Worm (Caenorhabditis elegans) whole organism, L2 larva: ENCODE measurements around the gene C31E10.11.

ENCODE experiments used
- C34F6.9 ChIP-seq: fragments of 150-350 bp; optimal IDR thresholded peaks from 2 replicates; lab custom pipeline; 2014; ENCODE audit warnings: missing biosample characterization, missing genetic modification characterization
- aly-2 ChIP-seq: fragments of 150-350 bp; optimal IDR thresholded peaks from 2 replicates; lab custom pipeline; 2014; ENCODE audit warnings: missing biosample characterization, missing genetic modification characterization
- blmp-1 ChIP-seq: sonication (generic microtip); optimal IDR thresholded peaks from 2 replicates; lab custom pipeline; 2017; ENCODE audit warnings: missing genetic modification characterization, mild to moderate bottlenecking, missing compliant biosample characterization, antibody characterized with exemption, moderate library complexity; ENCODE audit not compliant: insufficient read depth
- fos-1 ChIP-seq: fragments of 150-350 bp; optimal IDR thresholded peaks from 2 replicates; lab custom pipeline; 2014; ENCODE audit warnings: missing biosample characterization, missing genetic modification characterization
- mbf-1 ChIP-seq: sonication (generic microtip); optimal IDR thresholded peaks from 2 replicates; lab custom pipeline; 2017; ENCODE audit warnings: missing biosample characterization, missing genetic modification characterization
- nhr-12 ChIP-seq: fragments of 150-350 bp; optimal IDR thresholded peaks from 2 replicates; lab custom pipeline; 2014; ENCODE audit warnings: missing biosample characterization, missing genetic modification characterization
- nhr-23 ChIP-seq: fragments of 150-350 bp; optimal IDR thresholded peaks from 2 replicates; lab custom pipeline; 2014; ENCODE audit warnings: missing biosample characterization, missing genetic modification reagents, missing genetic modification characterization
- nhr-25 ChIP-seq: fragments of 150-350 bp; sonication (generic microtip); optimal IDR thresholded peaks from 3 replicates; lab custom pipeline; 2014; ENCODE audit warnings: missing biosample characterization, missing genetic modification characterization
- nhr-6 ChIP-seq: fragments of 150-350 bp; optimal IDR thresholded peaks from 2 replicates; lab custom pipeline; 2014; ENCODE audit warnings: missing biosample characterization, missing genetic modification characterization
- nhr-77 ChIP-seq: fragments of 150-350 bp; optimal IDR thresholded peaks from 2 replicates; lab custom pipeline; 2014; ENCODE audit warnings: missing biosample characterization, missing genetic modification characterization
- skn-1 ChIP-seq: sonication (generic microtip); optimal IDR thresholded peaks from 2 replicates; lab custom pipeline; 2017; ENCODE audit warnings: missing biosample characterization, missing genetic modification characterization
- unc-62 ChIP-seq: fragments of 150-350 bp; optimal IDR thresholded peaks from 2 replicates; lab custom pipeline; 2014; ENCODE audit warnings: missing biosample characterization, missing genetic modification reagents, missing genetic modification characterization
- zag-1 ChIP-seq: fragments of 150-350 bp; optimal IDR thresholded peaks from 2 replicates; lab custom pipeline; 2014; ENCODE audit warnings: missing biosample characterization, missing genetic modification characterization

ce11 chrX:13945524-13945923, 45.1 kb downstream of the C31E10.11 start:
- no peak for TF ChIP-seq nhr-12 (tag; lab: Kevin White, UChicago)
- TF ChIP-seq aly-2 (tag; lab: Kevin White, UChicago), result no peak
- TF ChIP-seq blmp-1 (tag; lab: Kevin White, UChicago), result no peak
- no peak for TF ChIP-seq nhr-25 (tag; lab: Kevin White, UChicago)
- no peak for TF ChIP-seq unc-62
- TF ChIP-seq nhr-77 (tag; lab: Kevin White, UChicago), result no peak
- no peak for TF ChIP-seq nhr-23
- peak; percentile 65 for TF ChIP-seq C34F6.9 (tag; lab: Kevin White, UChicago)
- TF ChIP-seq skn-1 (tag; lab: Kevin White, UChicago), result no peak
- no peak for TF ChIP-seq nhr-6 (tag; lab: Kevin White, UChicago)
- peak; percentile 71 for TF ChIP-seq fos-1
- TF ChIP-seq zag-1, result peak; percentile 75
- TF ChIP-seq mbf-1, result no peak
